Fruit fly (Drosophila melanogaster) whole organism, prepupa: ENCODE data around the gene Cdc45.

Experiments used
- CG11902 ChIP-seq: fragments of 200-800 bp; sonication (Bioruptor generic); optimal IDR thresholded peaks from 3 replicates; lab custom pipeline; 2016; ENCODE audit warnings: missing biosample characterization, missing genetic modification characterization
- CG3032 ChIP-seq: fragments of 200-800 bp; optimal IDR thresholded peaks from 2 replicates; lab custom pipeline; 2019; ENCODE audit warnings: missing biosample characterization, mild to moderate bottlenecking, missing genetic modification characterization, moderate library complexity
- CG32006 ChIP-seq: fragments of 200-800 bp; sonication (Bioruptor generic); optimal IDR thresholded peaks from 3 replicates; lab custom pipeline; 2017; ENCODE audit warnings: missing biosample characterization, mild to moderate bottlenecking, missing genetic modification characterization
- CG6792 ChIP-seq: fragments of 200-800 bp; sonication (Bioruptor generic); optimal IDR thresholded peaks from 3 replicates; lab custom pipeline; 2016; ENCODE audit warnings: missing biosample characterization, missing genetic modification characterization
- Eip75B ChIP-seq: fragments of 200-800 bp; sonication (Bioruptor generic); optimal IDR thresholded peaks from 3 replicates; lab custom pipeline; 2016; ENCODE audit warnings: missing biosample characterization, missing genetic modification characterization
- Hr38 ChIP-seq: sonication (Bioruptor generic); optimal IDR thresholded peaks from 2 replicates; lab custom pipeline; 2016; ENCODE audit warnings: missing biosample characterization, missing genetic modification characterization
- Sox15 ChIP-seq: fragments of 200-800 bp; sonication (Bioruptor generic); optimal IDR thresholded peaks from 3 replicates; lab custom pipeline; 2016; ENCODE audit warnings: missing biosample characterization, missing genetic modification characterization
- fkh ChIP-seq: fragments of 200-800 bp; sonication (Bioruptor generic); optimal IDR thresholded peaks from 3 replicates; lab custom pipeline; 2017; ENCODE audit warnings: missing biosample characterization, mild to moderate bottlenecking, missing genetic modification characterization, moderate library complexity
- pdm3 ChIP-seq: fragments of 200-800 bp; sonication (Bioruptor generic); optimal IDR thresholded peaks from 3 replicates; lab custom pipeline; 2016; ENCODE audit warnings: missing biosample characterization, missing genetic modification characterization
- svp ChIP-seq: fragments of 200-800 bp; sonication (Bioruptor generic); peaks from one replicate; lab custom pipeline; 2016; ENCODE audit warnings: missing biosample characterization, missing genetic modification characterization

- TF ChIP-seq svp (GFP tag; lab: Kevin White, UChicago) = no peak
- peak; percentile 6 for TF ChIP-seq CG3032 (tag; lab: Kevin White, UChicago)
- no peak for TF ChIP-seq Sox15 (GFP tag; lab: Kevin White, UChicago)
- TF ChIP-seq Hr38 = no peak
- no peak for TF ChIP-seq CG32006 (GFP tag; lab: Kevin White, UChicago)
- TF ChIP-seq CG11902 (GFP tag; lab: Kevin White, UChicago) = no peak
- no peak for TF ChIP-seq Eip75B (GFP tag; lab: Kevin White, UChicago)
- no peak for TF ChIP-seq pdm3
- TF ChIP-seq CG6792 (GFP tag; lab: Kevin White, UChicago) = no peak
- TF ChIP-seq fkh = no peak
Observed at dm6 chrX:1030478-1030877, at the start of gene Cdc45, which contains the start of gene Rpp21.
